Worm (Caenorhabditis elegans) whole organism, L4/young adult: ENCODE data around the gene ugt-17.

Experiments
- W03F9.2 ChIP-seq: fragments of 150-350 bp; optimal IDR thresholded peaks from 2 replicates; lab custom pipeline; 2014; ENCODE audit warnings: missing biosample characterization, missing genetic modification characterization
- dao-5 ChIP-seq: sonication (generic microtip); optimal IDR thresholded peaks from 2 replicates; lab custom pipeline; 2016; ENCODE audit warnings: missing genotype, missing genetic modification characterization, moderate library complexity, missing compliant biosample characterization
- him-1 ChIP-seq: sonication (generic microtip); optimal IDR thresholded peaks from 2 replicates; lab custom pipeline; 2016; ENCODE audit warnings: missing genotype, missing genetic modification reagents, missing genetic modification characterization, missing compliant biosample characterization

DNA sequence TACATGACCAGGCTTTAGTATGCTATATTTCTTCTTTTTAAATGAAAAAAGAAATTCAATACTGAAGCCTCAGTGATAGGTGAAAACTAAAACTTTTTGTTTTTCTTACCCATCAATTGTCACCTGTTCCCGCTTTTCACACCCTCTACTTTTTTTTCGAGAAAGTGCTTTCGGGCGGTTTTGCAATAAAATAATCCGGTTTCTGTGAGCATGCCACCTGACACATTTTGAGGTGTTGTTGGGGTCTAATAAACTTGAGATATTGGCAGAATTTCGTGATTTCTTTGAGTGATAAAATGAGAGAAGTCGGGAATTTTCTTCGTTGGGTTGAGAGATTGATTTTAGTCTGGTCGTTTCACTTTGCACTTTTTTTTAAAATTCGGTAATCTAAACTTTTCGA, 44.7 kb downstream of the ugt-17 start:
- TF ChIP-seq him-1 (no peak), W03F9.2 (tag; lab: Kevin White, UChicago) (no peak), dao-5 (tag; lab: Kevin White, UChicago) (no peak)
